Fruit fly (Drosophila melanogaster) whole organism, embryonic: ENCODE results near the gene Bet3.

Experiments used
- Atf-2 ChIP-seq: fragments of 200-800 bp; sonication (Bioruptor generic); optimal IDR thresholded peaks from 2 replicates; lab custom pipeline; 2016; ENCODE audit warnings: missing biosample characterization, missing genetic modification characterization
- Atf6 ChIP-seq: fragments of 200-800 bp; sonication (Bioruptor generic); IDR thresholded peaks from 2 replicates; pipeline ENCODE4 v1.3.6; 2022; ENCODE audit warnings: missing biosample characterization, missing genetic modification characterization
- CG1024 ChIP-seq: fragments of 200-800 bp; sonication (Bioruptor generic); IDR thresholded peaks from 2 replicates; pipeline ENCODE4 v1.3.6; 2022; ENCODE audit warnings: missing biosample characterization, missing genetic modification characterization
- CG15601 ChIP-seq: fragments of 200-800 bp; sonication (Bioruptor generic); optimal IDR thresholded peaks from 3 replicates; lab custom pipeline; 2019; ENCODE audit warnings: missing biosample characterization, mild to moderate bottlenecking, missing genetic modification characterization, moderate library complexity
- CG16815 ChIP-seq: fragments of 200-800 bp; sonication (Bioruptor generic); optimal IDR thresholded peaks from 3 replicates; lab custom pipeline; 2017; ENCODE audit warnings: missing biosample characterization, mild to moderate bottlenecking, missing genetic modification characterization
- CG2116 ChIP-seq: fragments of 200-800 bp; sonication (Bioruptor generic); optimal IDR thresholded peaks from 3 replicates; lab custom pipeline; 2018; ENCODE audit warnings: missing biosample characterization, mild to moderate bottlenecking, missing genetic modification characterization
- CG2889 ChIP-seq: fragments of 200-800 bp; sonication (Bioruptor generic); IDR thresholded peaks from 3 replicates; pipeline ENCODE4 v1.3.6; 2022; ENCODE audit warnings: missing biosample characterization, missing genetic modification characterization
- CG31441 ChIP-seq: fragments of 200-800 bp; sonication (Bioruptor generic); IDR thresholded peaks from 2 replicates; pipeline ENCODE4 v1.3.6; 2022; ENCODE audit warnings: missing biosample characterization, missing genetic modification characterization
- CG32532 ChIP-seq: fragments of 200-800 bp; sonication (Bioruptor generic); IDR thresholded peaks from 2 replicates; pipeline ENCODE4 v1.3.6; 2022; ENCODE audit warnings: missing biosample characterization, missing genetic modification characterization
- CG32767 ChIP-seq: fragments of 200-800 bp; sonication (Bioruptor generic); IDR thresholded peaks from 2 replicates; pipeline ENCODE4 v1.3.6; 2022; ENCODE audit warnings: missing biosample characterization, missing genetic modification characterization
- CG3281 ChIP-seq: fragments of 200-800 bp; sonication (Bioruptor generic); optimal IDR thresholded peaks from 3 replicates; lab custom pipeline; 2017; ENCODE audit warnings: missing biosample characterization, mild to moderate bottlenecking, missing genetic modification characterization
- CG3407 ChIP-seq: fragments of 200-800 bp; sonication (Bioruptor generic); optimal IDR thresholded peaks from 2 replicates; lab custom pipeline; 2018; ENCODE audit warnings: missing biosample characterization, mild to moderate bottlenecking, missing genetic modification characterization
- CG43689 ChIP-seq: fragments of 200-800 bp; sonication (Bioruptor generic); IDR thresholded peaks from 2 replicates; pipeline ENCODE4 v1.3.6; 2022; ENCODE audit warnings: missing biosample characterization, missing genetic modification characterization
- CG4404 ChIP-seq: fragments of 200-800 bp; sonication (Bioruptor generic); IDR thresholded peaks from 2 replicates; pipeline ENCODE4 v1.3.6; 2022; ENCODE audit warnings: missing biosample characterization, missing genetic modification characterization
- CG4617 ChIP-seq: fragments of 200-800 bp; sonication (Bioruptor generic); optimal IDR thresholded peaks from 3 replicates; lab custom pipeline; 2016; ENCODE audit warnings: missing biosample characterization, missing genetic modification characterization, borderline replicate concordance
- CG4854 ChIP-seq: fragments of 200-800 bp; sonication (Bioruptor generic); optimal IDR thresholded peaks from 2 replicates; lab custom pipeline; 2016; ENCODE audit warnings: missing biosample characterization, missing genetic modification characterization, inconsistent platforms
- CG6689 ChIP-seq: fragments of 200-800 bp; sonication (Bioruptor generic); IDR thresholded peaks from 2 replicates; pipeline ENCODE4 v1.3.6; 2022; ENCODE audit warnings: missing biosample characterization, missing genetic modification characterization
- CG6854 ChIP-seq: fragments of 200-800 bp; sonication (Bioruptor generic); optimal IDR thresholded peaks from 3 replicates; lab custom pipeline; 2017; ENCODE audit warnings: missing biosample characterization, mild to moderate bottlenecking, missing genetic modification characterization
- CG7372 ChIP-seq: fragments of 200-800 bp; sonication (Bioruptor generic); IDR thresholded peaks from 2 replicates; pipeline ENCODE4 v1.3.6; 2022; ENCODE audit warnings: missing biosample characterization, missing genetic modification characterization
- CG8924 ChIP-seq: fragments of 200-800 bp; optimal IDR thresholded peaks from 3 replicates; lab custom pipeline; 2019; ENCODE audit warnings: missing biosample characterization, mild to moderate bottlenecking, missing genetic modification characterization, moderate library complexity
- CG9797 ChIP-seq: fragments of 200-800 bp; sonication (Bioruptor generic); optimal IDR thresholded peaks from 3 replicates; lab custom pipeline; 2018; ENCODE audit warnings: missing biosample characterization, mild to moderate bottlenecking, missing genetic modification characterization
- CTCF ChIP-seq: fragments of 200-800 bp; sonication (Bioruptor generic); optimal IDR thresholded peaks from 2 replicates; lab custom pipeline; 2017; ENCODE audit warnings: missing biosample characterization, mild to moderate bottlenecking, missing genetic modification characterization, moderate library complexity
- Dad ChIP-seq: fragments of 200-800 bp; sonication (Bioruptor generic); optimal IDR thresholded peaks from 3 replicates; lab custom pipeline; 2016; ENCODE audit warnings: missing biosample characterization, missing genetic modification characterization
- E2f1 ChIP-seq: fragments of 200-800 bp; sonication (Bioruptor generic); IDR thresholded peaks from 2 replicates; pipeline ENCODE4 v1.3.6; 2022; ENCODE audit warnings: missing biosample characterization, missing genetic modification characterization
- Ets97D ChIP-seq: fragments of 200-800 bp; sonication (Bioruptor generic); optimal IDR thresholded peaks from 3 replicates; lab custom pipeline; 2016; ENCODE audit warnings: missing biosample characterization, missing genetic modification characterization
- Fer2 ChIP-seq: fragments of 200-800 bp; sonication (Bioruptor generic); optimal IDR thresholded peaks from 2 replicates; lab custom pipeline; 2018; ENCODE audit warnings: missing biosample characterization, mild to moderate bottlenecking, missing genetic modification characterization, moderate library complexity
- GATAe ChIP-seq: fragments of 200-800 bp; sonication (Bioruptor generic); conservative IDR thresholded peaks from 2 replicates; pipeline ENCODE4 v1.3.6; 2022; ENCODE audit warnings: missing biosample characterization, missing genetic modification characterization
- HmgD ChIP-seq: fragments of 200-800 bp; sonication (Bioruptor generic); optimal IDR thresholded peaks from 3 replicates; lab custom pipeline; 2016; ENCODE audit warnings: missing biosample characterization, missing genetic modification characterization
- Max ChIP-seq: fragments of 200-800 bp; sonication (Bioruptor generic); optimal IDR thresholded peaks from 2 replicates; lab custom pipeline; 2016; ENCODE audit warnings: missing biosample characterization, mild to moderate bottlenecking, missing genetic modification characterization
- Opbp ChIP-seq: fragments of 200-800 bp; sonication (Bioruptor generic); IDR thresholded peaks from 3 replicates; pipeline ENCODE4 v1.3.6; 2022; ENCODE audit warnings: missing biosample characterization, missing genetic modification characterization; ENCODE audit not compliant: partially characterized antibody
- Optix ChIP-seq: fragments of 200-800 bp; sonication (Bioruptor generic); IDR thresholded peaks from 3 replicates; pipeline ENCODE4 v1.3.6; 2022; ENCODE audit warnings: missing biosample characterization, missing genetic modification characterization
- PHDP ChIP-seq: fragments of 200-800 bp; sonication (Bioruptor generic); optimal IDR thresholded peaks from 3 replicates; lab custom pipeline; 2018; ENCODE audit warnings: missing biosample characterization, mild to moderate bottlenecking, missing genetic modification characterization, moderate library complexity
- Sin3A ChIP-seq: fragments of >200 bp; optimal IDR thresholded peaks from 2 replicates; lab custom pipeline; 2018
- aop ChIP-seq: fragments of 200-800 bp; sonication (Bioruptor generic); IDR thresholded peaks from 2 replicates; pipeline ENCODE4 v1.3.6; 2022; ENCODE audit warnings: missing biosample characterization, missing genetic modification characterization
- ewg ChIP-seq: fragments of 200-800 bp; sonication (Bioruptor generic); optimal IDR thresholded peaks from 3 replicates; lab custom pipeline; 2017; ENCODE audit warnings: mild to moderate bottlenecking, missing biosample characterization, missing genetic modification reagents, missing genetic modification characterization
- eyg ChIP-seq: fragments of 200-800 bp; sonication (Bioruptor generic); optimal IDR thresholded peaks from 3 replicates; lab custom pipeline; 2016; ENCODE audit warnings: missing biosample characterization, missing genetic modification characterization
- hth ChIP-seq: fragments of >200 bp; optimal IDR thresholded peaks from 2 replicates; lab custom pipeline; 2017; ENCODE audit warnings: inconsistent platforms
- knrl ChIP-seq: fragments of 200-800 bp; sonication (Bioruptor generic); IDR thresholded peaks from 3 replicates; pipeline ENCODE4 v1.3.6; 2022; ENCODE audit warnings: missing biosample characterization, missing genetic modification characterization; ENCODE audit not compliant: partially characterized antibody
- lbe ChIP-seq: fragments of 200-800 bp; sonication (Bioruptor generic); optimal IDR thresholded peaks from 2 replicates; lab custom pipeline; 2016; ENCODE audit warnings: missing biosample characterization, mild to moderate bottlenecking, missing genetic modification characterization
- luna ChIP-seq: fragments of 200-800 bp; sonication (Bioruptor generic); optimal IDR thresholded peaks from 2 replicates; lab custom pipeline; 2016; ENCODE audit warnings: missing biosample characterization, missing genetic modification characterization
- maf-S ChIP-seq: fragments of 200-800 bp; sonication (Bioruptor generic); optimal IDR thresholded peaks from 2 replicates; lab custom pipeline; 2016; ENCODE audit warnings: missing biosample characterization, missing genetic modification characterization
- nerfin-1 ChIP-seq: fragments of 200-800 bp; sonication (Bioruptor generic); optimal IDR thresholded peaks from 3 replicates; lab custom pipeline; 2019; ENCODE audit warnings: missing biosample characterization, mild to moderate bottlenecking, missing genetic modification characterization, moderate library complexity
- nerfin-2 ChIP-seq: fragments of 200-800 bp; sonication (Bioruptor generic); IDR thresholded peaks from 2 replicates; pipeline ENCODE4 v1.3.6; 2022; ENCODE audit warnings: missing biosample characterization, missing genetic modification characterization; ENCODE audit not compliant: partially characterized antibody
- nom ChIP-seq: fragments of 200-800 bp; sonication (Bioruptor generic); optimal IDR thresholded peaks from 2 replicates; lab custom pipeline; 2017; ENCODE audit warnings: missing biosample characterization, missing genetic modification characterization, mild to moderate bottlenecking, moderate library complexity, missing genetic modification reagents
- onecut ChIP-seq: fragments of 200-800 bp; sonication (Bioruptor generic); IDR thresholded peaks from 2 replicates; pipeline ENCODE4 v1.3.6; 2022; ENCODE audit warnings: missing biosample characterization, missing genetic modification characterization
- pho ChIP-seq: fragments of 200-800 bp; sonication (Bioruptor generic); optimal IDR thresholded peaks from 2 replicates; lab custom pipeline; 2016; ENCODE audit warnings: missing biosample characterization, missing genetic modification characterization
- run ChIP-seq: fragments of 200-800 bp; sonication (Bioruptor generic); optimal IDR thresholded peaks from 3 replicates; lab custom pipeline; 2018; ENCODE audit warnings: missing biosample characterization, mild to moderate bottlenecking, missing genetic modification characterization
- scrt ChIP-seq: fragments of 200-800 bp; sonication (Bioruptor generic); optimal IDR thresholded peaks from 2 replicates; lab custom pipeline; 2018; ENCODE audit warnings: missing biosample characterization, mild to moderate bottlenecking, missing genetic modification characterization, moderate library complexity
- toy ChIP-seq: fragments of 200-800 bp; sonication (Bioruptor generic); IDR thresholded peaks from 2 replicates; pipeline ENCODE4 v1.3.6; 2022; ENCODE audit warnings: missing biosample characterization, missing genetic modification characterization
- tup ChIP-seq: fragments of 200-800 bp; sonication (Bioruptor generic); optimal IDR thresholded peaks from 2 replicates; lab custom pipeline; 2016; ENCODE audit warnings: missing biosample characterization, mild to moderate bottlenecking, missing genetic modification characterization, moderate library complexity
- wor ChIP-seq: fragments of 200-800 bp; sonication (Bioruptor generic); IDR thresholded peaks from 2 replicates; pipeline ENCODE4 v1.3.6; 2022; ENCODE audit warnings: missing biosample characterization, missing genetic modification characterization
- zfh1 ChIP-seq: fragments of 200-800 bp; sonication (Bioruptor generic); IDR thresholded peaks from 3 replicates; pipeline ENCODE4 v1.3.6; 2022; ENCODE audit warnings: missing biosample characterization, missing genetic modification characterization

Bet3 gene

dm6 chr3L:9462247-9462769 lies 20.2 kb upstream of the Bet3 start (continued):
- TF ChIP-seq nerfin-2 (GFP tag; lab: Robert Waterston, UW) (no peak), ewg (GFP tag; lab: Kevin White, UChicago) (peak; percentile 69), CG2116 (GFP tag; lab: Kevin White, UChicago) (peak; percentile 52), toy (GFP tag; lab: Robert Waterston, UW) (no peak), lbe (GFP tag; lab: Kevin White, UChicago) (peak; percentile 82), knrl (no peak), hth (lab: Kevin White, UChicago) (no peak), aop (GFP tag; lab: Robert Waterston, UW) (no peak), CG6689 (GFP tag; lab: Robert Waterston, UW) (peak; percentile 82), CG43689 (GFP tag; lab: Robert Waterston, UW) (no peak), Opbp (GFP tag; lab: Robert Waterston, UW) (peak; percentile 53; the same call in 2 of the 3 replicates), Optix (GFP tag; lab: Robert Waterston, UW) (no peak), scrt (GFP tag; lab: Kevin White, UChicago) (peak; percentile 90), Atf-2 (GFP tag; lab: Kevin White, UChicago) (peak; percentile 72), CG2889 (no peak), CG15601 (tag; lab: Kevin White, UChicago) (peak; percentile 89), CG4617 (GFP tag; lab: Kevin White, UChicago) (peak; percentile 0), PHDP (tag; lab: Kevin White, UChicago) (peak; percentile 95), CTCF (GFP tag; lab: Kevin White, UChicago) (peak; percentile 53), nom (GFP tag; lab: Kevin White, UChicago) (peak; percentile 77), GATAe (no peak), Ets97D (peak; percentile 45), CG6854 (peak; percentile 92), eyg (peak; percentile 20), onecut (GFP tag; lab: Robert Waterston, UW) (peak; percentile 69), CG31441 (GFP tag; lab: Robert Waterston, UW) (peak; percentile 92), Sin3A (lab: Kevin White, UChicago) (no peak), CG16815 (GFP tag; lab: Kevin White, UChicago) (peak; percentile 70), CG3407 (peak; percentile 87), pho (GFP tag; lab: Kevin White, UChicago) (peak; percentile 81), CG4404 (peak; percentile 47; the same call in 1 of the 2 replicates), CG32532 (GFP tag; lab: Robert Waterston, UW) (peak; percentile 73; the same call in 1 of the 2 replicates), Dad (peak; percentile 77), nerfin-1 (peak; percentile 86), E2f1 (GFP tag; lab: Robert Waterston, UW) (peak; percentile 77), maf-S (GFP tag; lab: Kevin White, UChicago) (peak; percentile 84), CG32767 (GFP tag; lab: Robert Waterston, UW) (peak; percentile 78), CG9797 (GFP tag; lab: Kevin White, UChicago) (peak; percentile 4), CG1024 (GFP tag; lab: Robert Waterston, UW) (peak; percentile 9; the same call in 1 of the 2 replicates), wor (GFP tag; lab: Robert Waterston, UW) (peak; percentile 65), tup (GFP tag; lab: Kevin White, UChicago) (no peak), luna (GFP tag; lab: Kevin White, UChicago) (peak; percentile 36), run (tag; lab: Kevin White, UChicago) (peak; percentile 89), CG3281 (GFP tag; lab: Kevin White, UChicago) (peak; percentile 89), HmgD (no peak), CG4854 (peak; percentile 81), zfh1 (GFP tag; lab: Robert Waterston, UW) (peak; percentile 78), CG8924 (peak; percentile 96), Max (GFP tag; lab: Kevin White, UChicago) (peak; percentile 90), Atf6 (peak; percentile 73; the same call in 1 of the 2 replicates), Fer2 (tag; lab: Kevin White, UChicago) (peak; percentile 78), CG7372 (GFP tag; lab: Robert Waterston, UW) (peak; percentile 71; the same call in 1 of the 2 replicates)
